Worm (Caenorhabditis elegans): ENCODE results near the gene C44B11.6.
A peak's percentile ranks its signal among the peaks of the same experiment; 100 is the strongest.

The C44B11.6 gene

DNA sequence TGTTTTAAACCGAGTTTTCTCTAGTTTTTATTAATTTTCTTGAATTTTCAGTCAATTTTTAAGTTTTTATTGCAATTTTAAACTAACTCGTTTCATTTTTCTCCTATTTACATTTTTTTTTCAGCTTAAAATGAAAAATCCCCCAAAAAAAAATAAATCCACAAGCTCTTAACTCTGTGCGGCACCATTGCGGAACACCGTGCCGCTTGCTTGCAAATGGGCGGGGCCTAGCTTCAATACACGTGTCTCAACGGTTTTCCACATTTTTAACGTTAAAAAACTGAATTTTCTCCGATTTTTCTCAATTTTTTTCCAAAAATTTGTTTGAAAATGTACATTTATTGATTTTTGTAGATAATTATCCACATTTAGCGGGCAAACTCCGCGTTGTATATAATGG, 22.0 kb downstream of the C44B11.6 start, which contains the start of gene R148.3 (continued):
- TF ChIP-seq ceh-45 (GFP tag; IDR thresholded peaks at IDR 0.05) (0 out of 2 replicates have a peak, but pooled peaks have one; percentile 45), ceh-34 (tag; optimal IDR thresholded peaks at IDR 0.05) (peak; percentile 74), mec-3 (tag; optimal IDR thresholded peaks at IDR 0.05; ENCODE audit: borderline replicate concordance) (no peak), ceh-14 (tag; optimal IDR thresholded peaks at IDR 0.05) (peak; percentile 91), F13H6.1 (tag; optimal IDR thresholded peaks at IDR 0.05) (peak; percentile 77), hlh-13 (GFP tag; optimal IDR thresholded peaks at IDR 0.05) (peak; percentile 15), unc-86 (tag; optimal IDR thresholded peaks at IDR 0.05) (peak; percentile 87), C38D4.7 (GFP tag; optimal IDR thresholded peaks at IDR 0.05) (peak; percentile 64), pag-3 (tag; optimal IDR thresholded peaks at IDR 0.05; ENCODE audit: borderline replicate concordance) (no peak), unc-3 (GFP tag; conservative IDR thresholded peaks at IDR 0.05) (peak; percentile 51; the same call in 1 of the 2 replicates), unc-3 (tag; optimal IDR thresholded peaks at IDR 0.05) (peak; percentile 81), fkh-6 (tag; optimal IDR thresholded peaks at IDR 0.05) (peak; percentile 83), gmeb-2 (tag; optimal IDR thresholded peaks at IDR 0.05) (peak; percentile 84), rnt-1 (tag; optimal IDR thresholded peaks at IDR 0.05) (peak; percentile 71), sox-4 (tag; optimal IDR thresholded peaks at IDR 0.05) (peak; percentile 84), ceh-30 (tag; optimal IDR thresholded peaks at IDR 0.05) (peak; percentile 6), tbx-7 (tag; optimal IDR thresholded peaks at IDR 0.05) (no peak), ztf-16 (tag; optimal IDR thresholded peaks at IDR 0.05) (peak; percentile 90), eyg-1 (tag; optimal IDR thresholded peaks at IDR 0.05) (peak; percentile 33), Y22D7AL.16 (tag; optimal IDR thresholded peaks at IDR 0.05) (peak; percentile 67), pros-1 (tag; optimal IDR thresholded peaks at IDR 0.05) (no peak), pha-4 (tag; optimal IDR thresholded peaks at IDR 0.05) (no peak), ref-2 (tag; optimal IDR thresholded peaks at IDR 0.05) (peak; percentile 76), pqm-1 (tag; optimal IDR thresholded peaks at IDR 0.05) (no peak), hlh-30 (tag; optimal IDR thresholded peaks at IDR 0.05; ENCODE audit: insufficient read depth) (no peak), nhr-232 (tag; optimal IDR thresholded peaks at IDR 0.05) (peak; percentile 78), ceh-18 (tag; optimal IDR thresholded peaks at IDR 0.05) (peak; percentile 37), syd-9 (tag; optimal IDR thresholded peaks at IDR 0.05) (peak; percentile 66), pax-1 (tag; optimal IDR thresholded peaks at IDR 0.05) (no peak), lin-11 (tag; optimal IDR thresholded peaks at IDR 0.05) (peak; percentile 68), nfya-1 (tag; optimal IDR thresholded peaks at IDR 0.05) (peak; percentile 79)

DNA sequence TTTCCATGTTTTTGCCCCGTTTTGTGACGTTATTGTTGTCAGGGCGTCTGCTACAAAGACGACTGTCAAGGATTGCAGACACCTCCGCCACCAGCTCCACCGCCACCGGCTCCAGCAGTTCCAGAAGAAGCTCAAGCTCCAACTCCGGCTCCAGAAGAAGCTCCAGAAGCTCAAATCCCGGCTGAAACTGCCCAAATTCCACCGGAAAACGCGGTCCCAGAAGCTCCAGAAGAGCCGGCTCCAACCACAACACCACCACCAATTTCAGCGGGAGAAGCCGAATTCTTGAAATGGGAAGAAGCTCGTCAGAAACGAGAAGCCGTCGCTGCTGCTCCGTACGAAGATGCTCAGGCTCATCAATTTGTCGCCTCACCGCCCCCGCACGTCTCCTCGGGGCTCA, 23.8 kb downstream of the C44B11.6 start:
- TF ChIP-seq unc-86 (tag; optimal IDR thresholded peaks at IDR 0.05) = no peak
- no peak for TF ChIP-seq ceh-6 (GFP tag; optimal IDR thresholded peaks at IDR 0.05)
- TF ChIP-seq unc-42 (tag; optimal IDR thresholded peaks at IDR 0.05) = no peak
- no peak for TF ChIP-seq mec-3 (tag; optimal IDR thresholded peaks at IDR 0.05; ENCODE audit: borderline replicate concordance)

DNA sequence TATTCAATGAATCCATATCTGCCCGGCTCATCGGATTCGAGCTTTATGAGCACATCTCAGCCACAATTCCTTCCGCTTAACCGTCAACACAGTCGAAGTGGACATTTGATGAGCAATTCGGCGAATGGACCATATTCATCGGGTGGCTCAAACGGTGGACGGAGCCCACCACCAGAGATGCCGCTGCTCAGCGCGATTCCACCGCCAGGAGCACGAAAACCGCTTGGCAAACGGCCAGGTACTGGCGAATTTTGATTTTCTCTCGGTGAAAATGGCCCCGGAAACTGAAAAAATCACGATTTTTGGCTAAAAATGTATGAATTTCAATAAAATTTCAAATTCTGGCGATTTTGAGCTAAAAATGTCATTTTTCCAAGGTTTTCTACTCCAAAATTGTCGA, 26.9 kb downstream of the C44B11.6 start:
- TF ChIP-seq fax-1 (tag; optimal IDR thresholded peaks at IDR 0.05) = no peak
- no peak for TF ChIP-seq nhr-232 (tag; optimal IDR thresholded peaks at IDR 0.05)
- no peak for TF ChIP-seq dve-1 (tag; optimal IDR thresholded peaks at IDR 0.05)
- TF ChIP-seq tbx-2 (tag; optimal IDR thresholded peaks at IDR 0.05) = no peak
- no peak for TF ChIP-seq fkh-6 (tag; optimal IDR thresholded peaks at IDR 0.05)
- no peak for TF ChIP-seq unc-86 (tag; optimal IDR thresholded peaks at IDR 0.05)
- no peak for TF ChIP-seq C08G9.2 (tag; optimal IDR thresholded peaks at IDR 0.05)
- TF ChIP-seq ceh-19 (GFP tag; optimal IDR thresholded peaks at IDR 0.05) = no peak
- no peak for TF ChIP-seq ets-4 (tag; optimal IDR thresholded peaks at IDR 0.05)
- no peak for TF ChIP-seq lim-6 (tag; optimal IDR thresholded peaks at IDR 0.05)
- TF ChIP-seq ref-2 (tag; optimal IDR thresholded peaks at IDR 0.05) = no peak
- no peak for TF ChIP-seq ttx-3 (tag; optimal IDR thresholded peaks at IDR 0.05)

All from whole organism, late embryonic.